Fruit fly (Drosophila melanogaster) whole organism, adult: ENCODE measurements around the gene lsn.

ENCODE experiments used
- CG11617 ChIP-seq: fragments of 200-800 bp; sonication (Bioruptor generic); optimal IDR thresholded peaks from 2 replicates; lab custom pipeline; 2017; ENCODE audit warnings: mild to moderate bottlenecking, missing biosample characterization, missing genetic modification reagents, missing genetic modification characterization
- CG33017 ChIP-seq: fragments of 200-800 bp; sonication (Bioruptor generic); optimal IDR thresholded peaks from 2 replicates; lab custom pipeline; 2018; ENCODE audit warnings: missing biosample characterization, mild to moderate bottlenecking, missing genetic modification characterization, moderate library complexity
- CG5204 ChIP-seq: fragments of 200-800 bp; sonication (Bioruptor generic); optimal IDR thresholded peaks from 2 replicates; lab custom pipeline; 2016; ENCODE audit warnings: missing biosample characterization, missing genetic modification characterization
- Clk ChIP-seq: fragments of 200-800 bp; sonication (Bioruptor generic); optimal IDR thresholded peaks from 2 replicates; lab custom pipeline; 2017; ENCODE audit warnings: missing biosample characterization, missing genetic modification characterization
- bab1 ChIP-seq: fragments of 200-800 bp; sonication (Bioruptor generic); optimal IDR thresholded peaks from 3 replicates; lab custom pipeline; 2019; ENCODE audit warnings: missing biosample characterization, mild to moderate bottlenecking, missing genetic modification characterization, moderate library complexity
- cnc ChIP-seq, 2 experiments: fragments of >200 bp; optimal IDR thresholded peaks; 2 replicates each; lab custom pipeline; 2017
- kay ChIP-seq: fragments of 200-800 bp; sonication (Bioruptor generic); peaks from one replicate; lab custom pipeline; 2016; ENCODE audit warnings: missing biosample characterization, missing genetic modification characterization, borderline replicate concordance
- toe ChIP-seq: fragments of 200-800 bp; sonication (Bioruptor generic); optimal IDR thresholded peaks from 2 replicates; lab custom pipeline; 2016; ENCODE audit warnings: missing biosample characterization, missing genetic modification characterization

dm6 chr3R:21880510-21880909 lies 15.5 kb downstream of the lsn start, which contains the start of gene CG31465:
- TF ChIP-seq CG5204 = no peak
- no peak for TF ChIP-seq toe (GFP tag; lab: Kevin White, UChicago)
- TF ChIP-seq kay (GFP tag; lab: Kevin White, UChicago) = no peak
- TF ChIP-seq bab1 (GFP tag; lab: Kevin White, UChicago) = no peak
- TF ChIP-seq CG11617 (GFP tag; lab: Kevin White, UChicago) = no peak
- TF ChIP-seq Clk (GFP tag; lab: Kevin White, UChicago) = no peak
- no peak for TF ChIP-seq cnc (optimal IDR thresholded peaks at IDR 0.05; lab: Kevin White, UChicago)
- TF ChIP-seq CG33017 = no peak
